Fruit fly (Drosophila melanogaster) whole organism, prepupa: ENCODE results near the gene c12.2.
A peak's percentile ranks its signal among the peaks of the same experiment; 100 is the strongest.

Experiments used
- CG10631 ChIP-seq: fragments of 200-800 bp; sonication (Bioruptor generic); optimal IDR thresholded peaks from 2 replicates; lab custom pipeline; 2016; ENCODE audit warnings: missing biosample characterization, missing genetic modification characterization
- CG10669 ChIP-seq: fragments of 200-800 bp; sonication (Bioruptor generic); optimal IDR thresholded peaks from 3 replicates; lab custom pipeline; 2018; ENCODE audit warnings: missing biosample characterization, mild to moderate bottlenecking, missing genetic modification characterization, moderate library complexity
- CG11294 ChIP-seq: fragments of 200-800 bp; sonication (Bioruptor generic); IDR thresholded peaks from 2 replicates; pipeline ENCODE4 v1.3.6; 2022; ENCODE audit warnings: missing biosample characterization, missing genetic modification characterization
- CG11762 ChIP-seq: fragments of 200-800 bp; sonication (Bioruptor generic); optimal IDR thresholded peaks from 3 replicates; lab custom pipeline; 2016; ENCODE audit warnings: missing biosample characterization, missing genetic modification characterization; ENCODE audit not compliant: insufficient read depth
- CG15336 ChIP-seq: fragments of 200-800 bp; sonication (Bioruptor generic); IDR thresholded peaks from 2 replicates; pipeline ENCODE4 v1.3.6; 2022; ENCODE audit warnings: missing biosample characterization, missing genetic modification characterization
- CG1621 ChIP-seq: fragments of 200-800 bp; sonication (Bioruptor generic); optimal IDR thresholded peaks from 3 replicates; lab custom pipeline; 2018; ENCODE audit warnings: missing biosample characterization, mild to moderate bottlenecking, missing genetic modification characterization
- CG3032 ChIP-seq: fragments of 200-800 bp; optimal IDR thresholded peaks from 2 replicates; lab custom pipeline; 2019; ENCODE audit warnings: missing biosample characterization, mild to moderate bottlenecking, missing genetic modification characterization, moderate library complexity
- CG31627 ChIP-seq: fragments of 200-800 bp; sonication (Bioruptor generic); optimal IDR thresholded peaks from 3 replicates; lab custom pipeline; 2016; ENCODE audit warnings: missing biosample characterization, missing genetic modification characterization
- CG32006 ChIP-seq: fragments of 200-800 bp; sonication (Bioruptor generic); optimal IDR thresholded peaks from 3 replicates; lab custom pipeline; 2017; ENCODE audit warnings: missing biosample characterization, mild to moderate bottlenecking, missing genetic modification characterization
- CG3919 ChIP-seq: fragments of 200-800 bp; sonication (Bioruptor generic); optimal IDR thresholded peaks from 3 replicates; lab custom pipeline; 2016; ENCODE audit warnings: missing biosample characterization, missing genetic modification characterization
- CG4318 ChIP-seq: fragments of 200-800 bp; sonication (Bioruptor generic); optimal IDR thresholded peaks from 3 replicates; lab custom pipeline; 2017; ENCODE audit warnings: missing biosample characterization, mild to moderate bottlenecking, missing genetic modification characterization
- CG6163 ChIP-seq: fragments of 200-800 bp; sonication (Bioruptor generic); IDR thresholded peaks from 3 replicates; pipeline ENCODE4 v1.3.6; 2022; ENCODE audit warnings: missing biosample characterization, missing genetic modification characterization
- CG6276 ChIP-seq: fragments of 200-800 bp; sonication (Bioruptor generic); optimal IDR thresholded peaks from 2 replicates; lab custom pipeline; 2017; ENCODE audit warnings: missing biosample characterization, mild to moderate bottlenecking, missing genetic modification characterization
- CG6792 ChIP-seq: fragments of 200-800 bp; sonication (Bioruptor generic); optimal IDR thresholded peaks from 3 replicates; lab custom pipeline; 2016; ENCODE audit warnings: missing biosample characterization, missing genetic modification characterization
- CG7368 ChIP-seq: fragments of 200-800 bp; sonication (Bioruptor generic); optimal IDR thresholded peaks from 3 replicates; lab custom pipeline; 2016; ENCODE audit warnings: missing biosample characterization, missing genetic modification characterization
- CG8119 ChIP-seq: fragments of 200-800 bp; sonication (Bioruptor generic); IDR thresholded peaks from 3 replicates; pipeline ENCODE4 v1.3.6; 2022; ENCODE audit warnings: missing biosample characterization, missing genetic modification characterization
- CG8319 ChIP-seq: fragments of 200-800 bp; sonication (Bioruptor generic); optimal IDR thresholded peaks from 3 replicates; lab custom pipeline; 2016; ENCODE audit warnings: missing biosample characterization, missing genetic modification characterization
- CG9139 ChIP-seq: fragments of 200-800 bp; sonication (Bioruptor generic); optimal IDR thresholded peaks from 3 replicates; lab custom pipeline; 2017; ENCODE audit warnings: missing biosample characterization, mild to moderate bottlenecking, missing genetic modification characterization
- Eip78C ChIP-seq: fragments of 200-800 bp; sonication (Bioruptor generic); peaks from one replicate; lab custom pipeline; 2016; ENCODE audit warnings: missing biosample characterization, missing genetic modification characterization
- Ets21C ChIP-seq: fragments of 200-800 bp; sonication (Bioruptor generic); optimal IDR thresholded peaks from 3 replicates; lab custom pipeline; 2016; ENCODE audit warnings: missing biosample characterization, missing genetic modification characterization
- Ets96B ChIP-seq: fragments of 200-800 bp; optimal IDR thresholded peaks from 2 replicates; lab custom pipeline; 2019; ENCODE audit warnings: missing biosample characterization, mild to moderate bottlenecking, missing genetic modification characterization, moderate library complexity
- Gug ChIP-seq: fragments of 200-800 bp; sonication (Bioruptor generic); IDR thresholded peaks from 2 replicates; pipeline ENCODE4 v1.3.6; 2022; ENCODE audit warnings: missing biosample characterization, missing genetic modification characterization
- Hr38 ChIP-seq: sonication (Bioruptor generic); optimal IDR thresholded peaks from 2 replicates; lab custom pipeline; 2016; ENCODE audit warnings: missing biosample characterization, missing genetic modification characterization
- Hr39 ChIP-seq: fragments of 200-800 bp; sonication (Bioruptor generic); optimal IDR thresholded peaks from 2 replicates; lab custom pipeline; 2016; ENCODE audit warnings: missing biosample characterization, missing genetic modification characterization
- Hr4 ChIP-seq: fragments of 200-800 bp; sonication (Bioruptor generic); optimal IDR thresholded peaks from 3 replicates; lab custom pipeline; 2016; ENCODE audit warnings: missing biosample characterization, missing genetic modification characterization
- Lpt ChIP-seq: fragments of 200-800 bp; sonication (Bioruptor generic); optimal IDR thresholded peaks from 3 replicates; lab custom pipeline; 2016; ENCODE audit warnings: missing biosample characterization, missing genetic modification characterization
- Met ChIP-seq: fragments of 200-800 bp; sonication (Bioruptor generic); optimal IDR thresholded peaks from 3 replicates; lab custom pipeline; 2016; ENCODE audit warnings: missing biosample characterization, missing genetic modification characterization
- OdsH ChIP-seq: fragments of 200-800 bp; sonication (Bioruptor generic); optimal IDR thresholded peaks from 3 replicates; lab custom pipeline; 2016; ENCODE audit warnings: missing biosample characterization, missing genetic modification characterization
- Smox ChIP-seq: fragments of 200-800 bp; sonication (Bioruptor generic); optimal IDR thresholded peaks from 3 replicates; lab custom pipeline; 2016; ENCODE audit warnings: missing biosample characterization, missing genetic modification characterization
- Sox15 ChIP-seq: fragments of 200-800 bp; sonication (Bioruptor generic); optimal IDR thresholded peaks from 3 replicates; lab custom pipeline; 2016; ENCODE audit warnings: missing biosample characterization, missing genetic modification characterization
- achi ChIP-seq: fragments of 200-800 bp; sonication (Bioruptor generic); optimal IDR thresholded peaks from 3 replicates; lab custom pipeline; 2016; ENCODE audit warnings: missing biosample characterization, missing genetic modification characterization
- acj6 ChIP-seq: fragments of 200-800 bp; sonication (Bioruptor generic); optimal IDR thresholded peaks from 3 replicates; lab custom pipeline; 2016; ENCODE audit warnings: missing biosample characterization, missing genetic modification characterization
- cyc ChIP-seq: fragments of 200-800 bp; sonication (Bioruptor generic); optimal IDR thresholded peaks from 3 replicates; lab custom pipeline; 2016; ENCODE audit warnings: missing biosample characterization, missing genetic modification characterization
- dac ChIP-seq: fragments of 200-800 bp; sonication (Bioruptor generic); optimal IDR thresholded peaks from 2 replicates; lab custom pipeline; 2017; ENCODE audit warnings: missing biosample characterization, mild to moderate bottlenecking, missing genetic modification characterization
- dsx ChIP-seq: fragments of 200-800 bp; optimal IDR thresholded peaks from 3 replicates; lab custom pipeline; 2019; ENCODE audit warnings: missing biosample characterization, mild to moderate bottlenecking, missing genetic modification characterization, moderate library complexity; ENCODE audit not compliant: poor library complexity, severe bottlenecking
- eg ChIP-seq: fragments of 200-800 bp; sonication (Bioruptor generic); IDR thresholded peaks from 3 replicates; pipeline ENCODE4 v1.3.6; 2022; ENCODE audit warnings: missing biosample characterization, missing genetic modification characterization
- esn ChIP-seq: fragments of 200-800 bp; sonication (Bioruptor generic); optimal IDR thresholded peaks from 2 replicates; lab custom pipeline; 2016; ENCODE audit warnings: missing biosample characterization, mild to moderate bottlenecking, missing genetic modification characterization, moderate library complexity
- fd59A ChIP-seq: fragments of 200-800 bp; sonication (Bioruptor generic); optimal IDR thresholded peaks from 2 replicates; lab custom pipeline; 2017; ENCODE audit warnings: missing biosample characterization, mild to moderate bottlenecking, missing genetic modification characterization, missing genetic modification reagents
- fd85E ChIP-seq: fragments of 200-800 bp; sonication (Bioruptor generic); optimal IDR thresholded peaks from 3 replicates; lab custom pipeline; 2016; ENCODE audit warnings: missing biosample characterization, missing genetic modification characterization
- fkh ChIP-seq: fragments of 200-800 bp; sonication (Bioruptor generic); optimal IDR thresholded peaks from 3 replicates; lab custom pipeline; 2017; ENCODE audit warnings: missing biosample characterization, mild to moderate bottlenecking, missing genetic modification characterization, moderate library complexity
- lz ChIP-seq: fragments of 200-800 bp; sonication (Bioruptor generic); optimal IDR thresholded peaks from 3 replicates; lab custom pipeline; 2016; ENCODE audit warnings: missing biosample characterization, missing genetic modification characterization
- net ChIP-seq: fragments of 200-800 bp; sonication (Bioruptor generic); optimal IDR thresholded peaks from 3 replicates; lab custom pipeline; 2016; ENCODE audit warnings: missing biosample characterization, missing genetic modification characterization
- pdm3 ChIP-seq: fragments of 200-800 bp; sonication (Bioruptor generic); optimal IDR thresholded peaks from 3 replicates; lab custom pipeline; 2016; ENCODE audit warnings: missing biosample characterization, missing genetic modification characterization
- salr ChIP-seq, 2 experiments: fragments of 200-800 bp; sonication (Bioruptor generic); optimal IDR thresholded peaks; 3 replicates each; lab custom pipeline; 2016 to 2018; ENCODE audit warnings: missing biosample characterization in 2 of 2, missing genetic modification characterization in 2 of 2, mild to moderate bottlenecking in 1 of 2
- spab ChIP-seq: fragments of 200-800 bp; sonication (Bioruptor generic); optimal IDR thresholded peaks from 2 replicates; lab custom pipeline; 2017; ENCODE audit warnings: missing biosample characterization, mild to moderate bottlenecking, missing genetic modification characterization, missing genetic modification reagents
- svp ChIP-seq: fragments of 200-800 bp; sonication (Bioruptor generic); peaks from one replicate; lab custom pipeline; 2016; ENCODE audit warnings: missing biosample characterization, missing genetic modification characterization
- topi ChIP-seq: fragments of 200-800 bp; sonication (Bioruptor generic); optimal IDR thresholded peaks from 3 replicates; lab custom pipeline; 2016; ENCODE audit warnings: missing biosample characterization, missing genetic modification characterization
- vri ChIP-seq: fragments of 200-800 bp; sonication (Bioruptor generic); optimal IDR thresholded peaks from 3 replicates; lab custom pipeline; 2016; ENCODE audit warnings: missing biosample characterization, mild to moderate bottlenecking, missing genetic modification characterization

Gene c12.2

dm6 chrX:9349224-9349623, 30.1 kb downstream of the c12.2 start:
- TF ChIP-seq Ets21C (GFP tag; lab: Kevin White, UChicago) (no peak), Met (peak; percentile 18), achi (GFP tag; lab: Kevin White, UChicago) (peak; percentile 19), CG31627 (GFP tag; lab: Kevin White, UChicago) (peak; percentile 26), CG11294 (peak; percentile 48), CG32006 (peak; percentile 56), CG10669 (GFP tag; lab: Kevin White, UChicago) (no peak), Eip78C (peak; percentile 63), CG3919 (GFP tag; lab: Kevin White, UChicago) (peak; percentile 8), Hr4 (GFP tag; lab: Kevin White, UChicago) (peak; percentile 55), Sox15 (GFP tag; lab: Kevin White, UChicago) (no peak), CG10631 (peak; percentile 2), CG6163 (GFP tag; lab: Robert Waterston, UW) (peak; percentile 53; the same call in 1 of the 3 replicates), fkh (GFP tag; lab: Kevin White, UChicago) (no peak), CG8119 (GFP tag; lab: Robert Waterston, UW) (peak; percentile 56), CG4318 (peak; percentile 11), fd85E (GFP tag; lab: Kevin White, UChicago) (no peak), Gug (GFP tag; lab: Robert Waterston, UW) (no peak), Hr39 (peak; percentile 37), eg (GFP tag; lab: Robert Waterston, UW) (no peak), esn (GFP tag; lab: Kevin White, UChicago) (peak; percentile 29), dac (no peak), acj6 (GFP tag; lab: Kevin White, UChicago) (peak; percentile 25), svp (GFP tag; lab: Kevin White, UChicago) (peak; percentile 32), topi (GFP tag; lab: Kevin White, UChicago) (peak; percentile 9), CG11762 (GFP tag; lab: Kevin White, UChicago) (no peak), CG3032 (tag; lab: Kevin White, UChicago) (no peak), Lpt (no peak), CG6276 (peak; percentile 21), vri (GFP tag; lab: Kevin White, UChicago) (no peak), OdsH (GFP tag; lab: Kevin White, UChicago) (peak; percentile 43), lz (GFP tag; lab: Kevin White, UChicago) (peak; percentile 10), salr (GFP tag; optimal IDR thresholded peaks at IDR 0.05; lab: Kevin White, UChicago) (no peak), pdm3 (GFP tag; lab: Kevin White, UChicago) (peak; percentile 18), dsx (GFP tag; lab: Kevin White, UChicago) (no peak), Smox (GFP tag; lab: Kevin White, UChicago) (no peak), net (GFP tag; lab: Kevin White, UChicago) (peak; percentile 6), CG15336 (GFP tag; lab: Robert Waterston, UW) (peak; percentile 59), Hr38 (GFP tag; lab: Kevin White, UChicago) (no peak)

dm6 chrX:9350309-9350708, 31.1 kb downstream of the c12.2 start:
- TF ChIP-seq svp (GFP tag; lab: Kevin White, UChicago) (no peak), CG8119 (GFP tag; lab: Robert Waterston, UW) (peak; percentile 50; the same call in 2 of the 3 replicates), spab (GFP tag; lab: Kevin White, UChicago) (no peak), CG3919 (GFP tag; lab: Kevin White, UChicago) (no peak), dac (no peak), vri (GFP tag; lab: Kevin White, UChicago) (no peak), salr (GFP tag; optimal IDR thresholded peaks at IDR 0.05; lab: Kevin White, UChicago) (no peak), eg (GFP tag; lab: Robert Waterston, UW) (no peak), net (GFP tag; lab: Kevin White, UChicago) (no peak), CG15336 (GFP tag; lab: Robert Waterston, UW) (peak; percentile 74), CG8319 (GFP tag; lab: Kevin White, UChicago) (no peak), OdsH (GFP tag; lab: Kevin White, UChicago) (no peak), CG4318 (peak; percentile 31), CG1621 (tag; lab: Kevin White, UChicago) (no peak), esn (GFP tag; lab: Kevin White, UChicago) (no peak), CG6163 (GFP tag; lab: Robert Waterston, UW) (no peak), Gug (GFP tag; lab: Robert Waterston, UW) (no peak), lz (GFP tag; lab: Kevin White, UChicago) (no peak), CG9139 (no peak), fkh (GFP tag; lab: Kevin White, UChicago) (no peak), CG6276 (peak; percentile 33), cyc (GFP tag; lab: Kevin White, UChicago) (no peak), dsx (GFP tag; lab: Kevin White, UChicago) (no peak), pdm3 (GFP tag; lab: Kevin White, UChicago) (no peak), achi (GFP tag; lab: Kevin White, UChicago) (peak; percentile 3), CG32006 (peak; percentile 67), fd59A (no peak), CG7368 (GFP tag; lab: Kevin White, UChicago) (no peak), Hr4 (GFP tag; lab: Kevin White, UChicago) (peak; percentile 40), Ets96B (tag; lab: Kevin White, UChicago) (peak; percentile 4), Met (no peak), CG6792 (GFP tag; lab: Kevin White, UChicago) (no peak)
